Worm (Caenorhabditis elegans): ENCODE data around the gene Y26E6A.2.
A peak's percentile ranks its signal among the peaks of the same experiment; 100 is the strongest.

The Y26E6A.2 gene

ce11 chrX:13945524-13945923, 31.3 kb upstream of the Y26E6A.2 start (continued):
- TF ChIP-seq F49E8.2 (tag; optimal IDR thresholded peaks at IDR 0.05; ENCODE audit: insufficient read depth) (no peak), F37B4.10 (GFP tag; IDR thresholded peaks at IDR 0.05) (no peak), athp-1 (tag; optimal IDR thresholded peaks at IDR 0.05) (no peak), Y56A3A.18 (GFP tag; IDR thresholded peaks at IDR 0.05) (no peak), hmg-1.2 (GFP tag; IDR thresholded peaks at IDR 0.05) (peak; percentile 46; the same call in 1 of the 2 replicates), attf-5 (GFP tag; optimal IDR thresholded peaks at IDR 0.05) (peak; percentile 46), chd-7 (tag; optimal IDR thresholded peaks at IDR 0.05) (no peak), unc-62 (GFP tag; optimal IDR thresholded peaks at IDR 0.05) (no peak), dox-1 (GFP tag; IDR thresholded peaks at IDR 0.05) (peak; percentile 53), ztf-28 (GFP tag; IDR thresholded peaks at IDR 0.05) (no peak), sdz-38 (tag; optimal IDR thresholded peaks at IDR 0.05) (no peak), fkh-3 (tag; optimal IDR thresholded peaks at IDR 0.05) (no peak), die-1 (tag; optimal IDR thresholded peaks at IDR 0.05) (no peak), atf-7 (tag; optimal IDR thresholded peaks at IDR 0.05) (no peak), repo-1 (tag; optimal IDR thresholded peaks at IDR 0.05) (no peak), xnd-1 (tag; optimal IDR thresholded peaks at IDR 0.05) (no peak), lsy-27 (tag; optimal IDR thresholded peaks at IDR 0.05; ENCODE audit: borderline replicate concordance, insufficient read depth) (no peak), madf-6 (GFP tag; IDR thresholded peaks at IDR 0.05) (no peak), ceh-27 (GFP tag; optimal IDR thresholded peaks at IDR 0.05) (peak; percentile 67), K12H6.12 (tag; optimal IDR thresholded peaks at IDR 0.05) (peak; percentile 84), sea-2 (GFP tag; IDR thresholded peaks at IDR 0.05) (no peak), ama-1 (optimal IDR thresholded peaks at IDR 0.05) (no peak), ama-1 (GFP tag; optimal IDR thresholded peaks at IDR 0.05) (no peak), Y79H2A.3 (GFP tag; conservative IDR thresholded peaks at IDR 0.05) (no peak), ztf-22 (GFP tag; optimal IDR thresholded peaks at IDR 0.05) (no peak), sptf-2 (GFP tag; optimal IDR thresholded peaks at IDR 0.05) (no peak), F57A8.1 (GFP tag; optimal IDR thresholded peaks at IDR 0.05) (no peak), Y53F4B.3 (GFP tag; IDR thresholded peaks at IDR 0.05) (no peak), madf-10 (tag; optimal IDR thresholded peaks at IDR 0.05) (peak; percentile 41), T26A5.8 (tag; optimal IDR thresholded peaks at IDR 0.05) (no peak), ztf-6 (GFP tag; IDR thresholded peaks at IDR 0.05) (no peak), lin-35 (GFP tag; optimal IDR thresholded peaks at IDR 0.05) (no peak), zim-3 (tag; optimal IDR thresholded peaks at IDR 0.05) (no peak), hlh-26 (GFP tag; conservative IDR thresholded peaks at IDR 0.05) (no peak), mcd-1 (GFP tag; IDR thresholded peaks at IDR 0.05) (peak; percentile 28; the same call in 1 of the 2 replicates), ets-4 (GFP tag; optimal IDR thresholded peaks at IDR 0.05) (no peak), ceh-91 (GFP tag; IDR thresholded peaks at IDR 0.05) (no peak), snpc-3.4 (tag; optimal IDR thresholded peaks at IDR 0.05) (no peak), F55B11.4 (tag; optimal IDR thresholded peaks at IDR 0.05; ENCODE audit: borderline replicate concordance, insufficient read depth) (no peak), snpc-1.1 (tag; optimal IDR thresholded peaks at IDR 0.05; ENCODE audit: insufficient read depth) (no peak), let-526 (GFP tag; IDR thresholded peaks at IDR 0.05) (no peak), cebp-1 (GFP tag; IDR thresholded peaks at IDR 0.05) (0 out of 2 replicates have a peak, but pooled peaks have one; percentile 17), cebp-1 (tag; optimal IDR thresholded peaks at IDR 0.05) (peak; percentile 63), nhr-80 (tag; optimal IDR thresholded peaks at IDR 0.05) (peak; percentile 2), cebp-2 (GFP tag; IDR thresholded peaks at IDR 0.05) (no peak), rcor-1 (GFP tag; IDR thresholded peaks at IDR 0.05) (no peak; the same call in 1 of the 2 replicates), ceh-100 (GFP tag; IDR thresholded peaks at IDR 0.05) (no peak), F22D6.2 (tag; optimal IDR thresholded peaks at IDR 0.05) (no peak), rpc-1 (optimal IDR thresholded peaks at IDR 0.05) (no peak), rpc-1 (tag; optimal IDR thresholded peaks at IDR 0.05) (no peak)

Data from whole organism, young adult.